Worm (Caenorhabditis elegans): ENCODE measurements around the gene ppfr-4.

The ppfr-4 gene

ce11 chrIII:2628690-2629089 lies 9.0 kb downstream of the ppfr-4 start, which contains the start of gene acbp-8:
Gene acbp-8 (plus strand): TSS chrIII:2629013.
- TF ChIP-seq F52B5.7 (tag; optimal IDR thresholded peaks at IDR 0.05), result no peak
- no peak for TF ChIP-seq ztf-18 (tag; optimal IDR thresholded peaks at IDR 0.05)
- no peak for TF ChIP-seq attf-3 (GFP tag; conservative IDR thresholded peaks at IDR 0.05)
- TF ChIP-seq lin-54 (GFP tag; optimal IDR thresholded peaks at IDR 0.05), result no peak
- TF ChIP-seq F57C9.4 (tag; optimal IDR thresholded peaks at IDR 0.05), result no peak
- TF ChIP-seq unc-62 (GFP tag; optimal IDR thresholded peaks at IDR 0.05), result no peak
- no peak for TF ChIP-seq xnd-1 (tag; optimal IDR thresholded peaks at IDR 0.05)
- no peak for TF ChIP-seq K12H6.12 (tag; optimal IDR thresholded peaks at IDR 0.05)
- TF ChIP-seq efl-1 (GFP tag; optimal IDR thresholded peaks at IDR 0.05), result no peak
- no peak for TF ChIP-seq Y53F4B.3 (GFP tag; IDR thresholded peaks at IDR 0.05)
- TF ChIP-seq snpc-1.1 (tag; optimal IDR thresholded peaks at IDR 0.05; ENCODE audit: insufficient read depth), result no peak
- no peak for TF ChIP-seq F37B4.10 (GFP tag; IDR thresholded peaks at IDR 0.05)
- TF ChIP-seq hlh-26 (GFP tag; conservative IDR thresholded peaks at IDR 0.05), result no peak
- no peak for TF ChIP-seq hrde-1 (tag; optimal IDR thresholded peaks at IDR 0.05; ENCODE audit: borderline replicate concordance)
- TF ChIP-seq nhr-120 (GFP tag; IDR thresholded peaks at IDR 0.05), result no peak
- TF ChIP-seq lin-26 (GFP tag; IDR thresholded peaks at IDR 0.05), result no peak

ce11 chrIII:2632819-2633398 lies 13.2 kb downstream of the ppfr-4 start:
- TF ChIP-seq ets-4 (GFP tag; optimal IDR thresholded peaks at IDR 0.05) (no peak), mxl-1 (tag; optimal IDR thresholded peaks at IDR 0.05) (no peak), attf-5 (GFP tag; optimal IDR thresholded peaks at IDR 0.05) (no peak), die-1 (tag; optimal IDR thresholded peaks at IDR 0.05) (no peak), ceh-100 (GFP tag; IDR thresholded peaks at IDR 0.05) (no peak), F55B11.4 (tag; optimal IDR thresholded peaks at IDR 0.05; ENCODE audit: borderline replicate concordance, insufficient read depth) (no peak), C17E4.6 (GFP tag; IDR thresholded peaks at IDR 0.05) (no peak), aptf-3 (GFP tag; IDR thresholded peaks at IDR 0.05) (no peak), cebp-2 (GFP tag; IDR thresholded peaks at IDR 0.05) (no peak)

ce11 chrIII:2634577-2634976 lies 14.8 kb downstream of the ppfr-4 start:
- TF ChIP-seq lag-1 (GFP tag; IDR thresholded peaks at IDR 0.05) (no peak), ztf-22 (GFP tag; optimal IDR thresholded peaks at IDR 0.05) (no peak), nhr-27 (tag; optimal IDR thresholded peaks at IDR 0.05) (no peak), Y56A3A.18 (GFP tag; IDR thresholded peaks at IDR 0.05) (no peak), dox-1 (GFP tag; IDR thresholded peaks at IDR 0.05) (no peak), F49E8.2 (tag; optimal IDR thresholded peaks at IDR 0.05; ENCODE audit: insufficient read depth) (no peak), F39B2.1 (GFP tag; IDR thresholded peaks at IDR 0.05) (no peak), lin-35 (GFP tag; optimal IDR thresholded peaks at IDR 0.05) (no peak), T26A5.8 (tag; optimal IDR thresholded peaks at IDR 0.05) (no peak), bed-2 (GFP tag; IDR thresholded peaks at IDR 0.05) (no peak), snpc-1.1 (tag; optimal IDR thresholded peaks at IDR 0.05; ENCODE audit: insufficient read depth) (no peak), ceh-100 (GFP tag; IDR thresholded peaks at IDR 0.05) (no peak), nhr-179 (tag; optimal IDR thresholded peaks at IDR 0.05) (no peak), pha-4 (tag; optimal IDR thresholded peaks at IDR 0.05) (no peak), pbrm-1 (GFP tag; IDR thresholded peaks at IDR 0.05) (no peak), ztf-26 (tag; optimal IDR thresholded peaks at IDR 0.05) (no peak), nhr-120 (GFP tag; IDR thresholded peaks at IDR 0.05) (no peak), lsy-27 (tag; optimal IDR thresholded peaks at IDR 0.05; ENCODE audit: borderline replicate concordance, insufficient read depth) (no peak)
